Fruit fly (Drosophila melanogaster) whole organism, wandering third instar larva: ENCODE measurements around the gene mmd.

Source experiments
- Dfd ChIP-seq: fragments of >200 bp; optimal IDR thresholded peaks from 2 replicates; lab custom pipeline; 2017; ENCODE audit warnings: missing biosample characterization, missing genetic modification characterization
- sv ChIP-seq: fragments of 200-800 bp; sonication (Bioruptor generic); optimal IDR thresholded peaks from 3 replicates; lab custom pipeline; 2016; ENCODE audit warnings: missing biosample characterization, missing genetic modification characterization

DNA sequence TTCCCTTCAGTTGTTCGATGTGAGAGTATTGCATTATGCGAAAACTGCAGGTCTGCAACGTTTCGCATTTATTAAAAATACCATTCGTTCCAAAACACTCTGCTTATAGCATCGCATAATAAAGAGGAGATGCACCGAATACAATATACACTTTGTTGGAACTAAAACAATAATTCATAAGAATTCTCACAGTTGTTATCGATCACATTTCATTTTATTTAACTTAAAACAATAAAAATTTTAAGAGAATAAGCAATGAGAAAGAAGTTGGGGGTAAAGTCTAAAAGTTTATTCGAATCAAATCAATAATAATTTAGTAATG, 38.8 kb downstream of the mmd start:
- no peak for TF ChIP-seq sv (GFP tag; lab: Kevin White, UChicago)
- TF ChIP-seq Dfd (GFP tag; lab: Kevin White, UChicago): no peak
